Fruit fly (Drosophila melanogaster): ENCODE results near the gene CG5614.

dm6 chr3R:15762815-15763214, 16.8 kb upstream of the CG5614 start, which contains the start of gene CG12784:
- no peak for TF ChIP-seq z (GFP tag; IDR thresholded peaks at IDR 0.05)
- TF ChIP-seq CG17361 (GFP tag; IDR thresholded peaks at IDR 0.05) = no peak
- TF ChIP-seq bsh (GFP tag; optimal IDR thresholded peaks at IDR 0.05) = no peak
- no peak for TF ChIP-seq kay (GFP tag; optimal IDR thresholded peaks at IDR 0.05)
- TF ChIP-seq en (GFP tag; optimal IDR thresholded peaks at IDR 0.05) = no peak
- no peak for TF ChIP-seq gt (GFP tag; IDR thresholded peaks at IDR 0.05)
- TF ChIP-seq CG10959 (GFP tag; IDR thresholded peaks at IDR 0.05) = no peak
- TF ChIP-seq CG3995 (GFP tag; optimal IDR thresholded peaks at IDR 0.05) = no peak
- TF ChIP-seq org-1 (GFP tag; optimal IDR thresholded peaks at IDR 0.05) = no peak

Measured in whole organism, embryonic.